Fruit fly (Drosophila melanogaster): Measurements from ENCODE around the gene Setx.

Setx gene

DNA sequence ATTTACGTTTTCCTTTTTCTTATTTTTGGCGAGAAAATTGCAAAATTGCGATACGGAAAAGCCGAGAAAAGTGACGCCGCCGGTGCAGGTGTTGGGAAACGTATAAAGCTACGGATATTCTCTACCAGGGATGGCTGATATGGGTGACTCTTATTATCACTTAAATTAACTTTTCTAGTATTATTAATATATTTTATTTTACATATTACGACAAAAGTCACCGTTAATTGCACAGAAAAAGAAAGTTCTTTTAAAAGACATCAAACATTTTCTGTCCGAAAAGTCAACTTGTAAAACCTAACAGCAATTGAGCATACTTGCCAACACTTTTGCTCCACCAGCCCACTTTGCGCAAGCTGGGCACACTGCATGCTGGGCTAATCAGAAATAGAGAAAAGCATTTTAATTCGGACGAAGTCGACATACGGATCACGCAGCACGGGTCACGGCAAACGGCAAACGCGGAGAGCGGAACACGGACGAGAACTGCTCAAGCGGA is 9.5 kb downstream of the Setx start, which contains the start of the genes Cds and Uba2 (continued):
- TF ChIP-seq Hr78 (GFP tag; optimal IDR thresholded peaks at IDR 0.05) (no peak), foxo (GFP tag; optimal IDR thresholded peaks at IDR 0.05) (peak in 1 of 2 experiments; percentile 95), Sp1 (GFP tag; optimal IDR thresholded peaks at IDR 0.05) (peak; percentile 92), tai (GFP tag; optimal IDR thresholded peaks at IDR 0.05) (no peak)

DNA sequence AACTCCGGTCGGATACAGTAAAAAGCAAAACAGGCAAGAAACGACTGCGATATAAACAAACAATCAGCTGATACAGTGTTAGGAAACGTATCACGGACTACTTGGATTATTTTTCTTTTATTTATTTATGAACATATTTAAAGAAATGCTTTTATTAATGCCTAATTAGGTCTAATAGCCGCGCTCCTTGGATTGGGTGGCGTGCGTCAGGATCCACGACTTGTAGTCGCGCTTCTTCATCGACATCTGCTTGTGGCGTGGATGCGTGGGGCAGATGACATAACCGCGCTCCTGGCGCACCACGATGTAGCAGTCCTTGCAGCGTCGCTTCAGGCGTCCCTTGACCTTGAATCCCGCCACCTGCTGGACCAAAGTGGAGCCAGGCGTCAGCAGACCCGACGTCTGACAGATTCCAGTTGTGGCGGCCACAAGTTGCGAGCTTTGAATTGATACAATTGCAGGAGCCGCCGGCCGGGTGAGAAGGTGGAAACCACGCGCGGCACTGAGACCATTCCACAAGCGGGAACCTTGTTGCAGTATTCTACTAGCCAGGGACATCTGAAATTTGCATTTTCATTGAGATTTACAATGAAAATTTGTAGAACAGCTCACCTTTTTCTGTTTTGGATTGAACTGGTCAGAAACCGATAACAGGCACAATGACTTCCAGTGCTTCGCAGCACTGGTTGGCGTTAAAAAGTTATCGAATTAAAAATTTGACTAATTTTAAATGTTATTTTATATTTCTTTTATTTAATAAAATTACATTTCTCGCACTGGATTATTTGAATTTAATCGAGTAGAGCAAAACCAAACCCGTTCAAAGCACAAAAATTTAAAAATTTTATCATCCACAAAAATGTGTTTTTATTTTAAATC is 12.6 kb downstream of the Setx start, which contains the start of the genes CG7550 and mRpL36:
Gene CG7550, minus strand, starts transcription at position 51 of the 879 bp plus-strand sequence.
Gene mRpL36, minus strand, starts transcription at position 652 of the 879 bp plus-strand sequence.
- TF ChIP-seq jim (GFP tag; optimal IDR thresholded peaks at IDR 0.05) = no peak
- no peak for TF ChIP-seq psq (GFP tag; optimal IDR thresholded peaks at IDR 0.05)
- TF ChIP-seq Hr83 (GFP tag; optimal IDR thresholded peaks at IDR 0.05; ENCODE audit: poor library complexity, severe bottlenecking) = peak; percentile 8
- TF ChIP-seq h (GFP tag; optimal IDR thresholded peaks at IDR 0.05) = no peak
- no peak for TF ChIP-seq br (GFP tag; optimal IDR thresholded peaks at IDR 0.05)

DNA sequence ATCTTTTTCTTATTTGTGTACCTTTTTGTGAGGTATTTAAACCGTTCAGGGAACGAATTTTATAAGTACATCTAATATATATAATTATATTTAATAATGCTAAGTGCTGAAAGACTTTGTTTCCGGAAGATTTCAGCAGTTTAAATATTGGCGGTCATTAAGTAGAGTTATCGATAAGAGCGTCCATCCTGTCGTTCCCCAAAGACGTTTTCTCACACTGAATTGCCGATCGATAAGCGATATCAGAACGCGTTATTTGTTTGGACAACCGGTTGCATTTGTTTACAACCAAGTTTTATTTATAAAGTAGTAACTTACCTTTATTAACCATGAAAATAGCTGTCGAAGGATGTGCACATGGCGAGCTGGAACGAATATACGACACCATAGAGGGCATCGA is 15.7 kb downstream of the Setx start, which contains the start of gene ldbr:
Gene ldbr, plus strand, starts transcription at position 238 of the 400 bp plus-strand sequence.
- no peak for TF ChIP-seq ey (GFP tag; optimal IDR thresholded peaks at IDR 0.05)
- peak in 1 of 2 experiments; percentile 44 for TF ChIP-seq foxo (GFP tag; optimal IDR thresholded peaks at IDR 0.05)
- no peak for TF ChIP-seq CG9705 (GFP tag; optimal IDR thresholded peaks at IDR 0.05)
- no peak for TF ChIP-seq HLH106 (tag; optimal IDR thresholded peaks at IDR 0.05)
- TF ChIP-seq Abd-B (GFP tag; optimal IDR thresholded peaks at IDR 0.05) = no peak
- no peak for TF ChIP-seq brk (GFP tag; optimal IDR thresholded peaks at IDR 0.05)
- TF ChIP-seq Sp1 (GFP tag; optimal IDR thresholded peaks at IDR 0.05) = peak; percentile 21
- no peak for TF ChIP-seq Jra (GFP tag; optimal IDR thresholded peaks at IDR 0.05)
- TF ChIP-seq Hr78 (GFP tag; optimal IDR thresholded peaks at IDR 0.05) = no peak
- TF ChIP-seq tai (GFP tag; optimal IDR thresholded peaks at IDR 0.05) = no peak
- no peak for TF ChIP-seq N (GFP tag; optimal IDR thresholded peaks at IDR 0.05)
- TF ChIP-seq rgr (GFP tag; optimal IDR thresholded peaks at IDR 0.05) = peak; percentile 30
- TF ChIP-seq GATAd (GFP tag; optimal IDR thresholded peaks at IDR 0.05) = no peak
- TF ChIP-seq br (GFP tag; optimal IDR thresholded peaks at IDR 0.05) = peak; percentile 3

DNA sequence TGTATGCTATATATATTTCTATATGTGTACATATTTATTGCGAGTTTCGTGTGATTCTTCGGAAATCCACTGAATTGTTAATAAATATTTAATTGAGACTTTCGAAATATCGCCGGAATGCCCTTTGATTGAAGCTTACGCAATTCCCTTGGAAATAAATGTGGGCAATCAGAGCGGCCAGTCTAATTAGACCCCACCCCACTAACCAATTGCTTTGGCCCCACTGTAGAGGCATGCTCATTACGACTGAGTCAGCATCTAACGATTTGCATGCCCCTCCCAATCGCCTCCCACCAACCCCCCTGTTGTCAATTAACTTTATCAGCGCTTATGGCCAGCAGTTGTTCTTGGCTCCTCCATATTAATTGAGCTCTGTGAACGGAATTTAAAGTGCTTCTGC is 20.5 kb downstream of the Setx start:
- TF ChIP-seq Sp1 (GFP tag; optimal IDR thresholded peaks at IDR 0.05) (no peak), Hr83 (GFP tag; optimal IDR thresholded peaks at IDR 0.05; ENCODE audit: poor library complexity, severe bottlenecking) (no peak), GATAd (GFP tag; optimal IDR thresholded peaks at IDR 0.05) (no peak), br (GFP tag; optimal IDR thresholded peaks at IDR 0.05) (no peak), Vsx2 (GFP tag; optimal IDR thresholded peaks at IDR 0.05; ENCODE audit: partially characterized antibody) (no peak), CrebA (GFP tag; optimal IDR thresholded peaks at IDR 0.05; ENCODE audit: borderline replicate concordance) (no peak), sage (GFP tag; optimal IDR thresholded peaks at IDR 0.05) (no peak), Dfd (GFP tag; optimal IDR thresholded peaks at IDR 0.05) (no peak), N (GFP tag; optimal IDR thresholded peaks at IDR 0.05) (no peak), Myc (optimal IDR thresholded peaks at IDR 0.05) (no peak), sv (GFP tag; optimal IDR thresholded peaks at IDR 0.05) (no peak), CG9705 (GFP tag; optimal IDR thresholded peaks at IDR 0.05) (no peak), rgr (GFP tag; optimal IDR thresholded peaks at IDR 0.05) (no peak)

DNA sequence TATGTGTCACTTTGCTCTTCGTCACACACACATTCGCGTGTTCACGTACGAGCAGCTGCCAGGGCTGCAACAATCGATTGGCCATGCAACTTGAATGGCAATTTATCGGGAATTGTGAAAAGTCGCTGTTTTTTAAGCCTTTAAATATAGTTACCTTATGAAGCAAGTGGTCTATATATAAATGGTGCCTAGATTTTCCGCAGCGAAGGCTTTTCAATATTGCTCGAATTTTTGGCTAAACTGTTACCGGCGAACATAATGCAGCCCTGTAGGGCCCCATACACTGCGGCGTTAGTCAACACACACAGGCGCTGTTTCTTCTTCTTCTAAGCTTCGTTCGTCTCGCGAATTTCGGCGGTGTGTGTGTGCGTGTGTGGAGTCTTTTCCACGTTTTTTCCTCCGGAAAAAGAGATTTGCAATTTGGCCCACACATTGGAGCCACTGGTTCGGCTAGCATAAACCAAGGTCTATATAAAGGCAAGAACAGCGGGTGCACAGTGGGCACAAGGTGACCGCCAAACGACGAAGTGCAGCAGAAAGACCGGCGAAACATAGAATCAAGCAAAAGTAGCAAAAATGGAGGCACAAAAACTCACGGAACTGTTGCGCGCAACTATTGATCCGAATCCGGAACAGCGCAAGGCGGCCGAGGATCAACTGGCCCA is 21.3 kb downstream of the Setx start, which contains the start of the genes Arp3 and msk:
Gene Arp3, minus strand, starts transcription at position 39 of the 665 bp plus-strand sequence.
Gene msk, plus strand, starts transcription at position 316 of the 665 bp plus-strand sequence.
- TF ChIP-seq h (GFP tag; optimal IDR thresholded peaks at IDR 0.05) = peak; percentile 87
- TF ChIP-seq jim (GFP tag; optimal IDR thresholded peaks at IDR 0.05) = no peak
- peak; percentile 88 for TF ChIP-seq sv (GFP tag; optimal IDR thresholded peaks at IDR 0.05)
- peak; percentile 75 for TF ChIP-seq Hr83 (GFP tag; optimal IDR thresholded peaks at IDR 0.05; ENCODE audit: poor library complexity, severe bottlenecking)
- no peak for TF ChIP-seq dl (GFP tag; optimal IDR thresholded peaks at IDR 0.05; ENCODE audit: insufficient read depth in 1 of 2, partially characterized antibody in 2 of 2)
- no peak for TF ChIP-seq Vsx2 (GFP tag; optimal IDR thresholded peaks at IDR 0.05; ENCODE audit: partially characterized antibody)
- no peak for TF ChIP-seq Dif (GFP tag; optimal IDR thresholded peaks at IDR 0.05; ENCODE audit: partially characterized antibody)
- TF ChIP-seq Dfd (GFP tag; optimal IDR thresholded peaks at IDR 0.05) = no peak
- no peak for TF ChIP-seq lola (GFP tag; optimal IDR thresholded peaks at IDR 0.05)
- TF ChIP-seq Hnf4 (GFP tag; optimal IDR thresholded peaks at IDR 0.05) = peak; percentile 84
- TF ChIP-seq br (GFP tag; optimal IDR thresholded peaks at IDR 0.05) = peak; percentile 82
- no peak for TF ChIP-seq usp (GFP tag; optimal IDR thresholded peaks at IDR 0.05)
- TF ChIP-seq Sp1 (GFP tag; optimal IDR thresholded peaks at IDR 0.05) = peak; percentile 72
- TF ChIP-seq OdsH (GFP tag; optimal IDR thresholded peaks at IDR 0.05) = peak; percentile 76
- no peak for TF ChIP-seq brk (GFP tag; optimal IDR thresholded peaks at IDR 0.05)
- TF ChIP-seq foxo (GFP tag; optimal IDR thresholded peaks at IDR 0.05) = peak in 1 of 2 experiments; percentile 88
- no peak for TF ChIP-seq Hr78 (GFP tag; optimal IDR thresholded peaks at IDR 0.05)
- no peak for TF ChIP-seq Abd-B (GFP tag; optimal IDR thresholded peaks at IDR 0.05)
- TF ChIP-seq CrebA (GFP tag; optimal IDR thresholded peaks at IDR 0.05; ENCODE audit: borderline replicate concordance) = no peak
- TF ChIP-seq woc (GFP tag; optimal IDR thresholded peaks at IDR 0.05) = no peak
- peak; percentile 50 for TF ChIP-seq GATAd (GFP tag; optimal IDR thresholded peaks at IDR 0.05)
- peak; percentile 87 for TF ChIP-seq Jra (GFP tag; optimal IDR thresholded peaks at IDR 0.05)
- TF ChIP-seq ey (GFP tag; optimal IDR thresholded peaks at IDR 0.05) = peak; percentile 81
- peak; percentile 79 for TF ChIP-seq CG9705 (GFP tag; optimal IDR thresholded peaks at IDR 0.05)
- peak; percentile 82 for TF ChIP-seq psq (GFP tag; optimal IDR thresholded peaks at IDR 0.05)
- TF ChIP-seq HLH106 (tag; optimal IDR thresholded peaks at IDR 0.05) = peak; percentile 81
- no peak for TF ChIP-seq tai (GFP tag; optimal IDR thresholded peaks at IDR 0.05)
- TF ChIP-seq sage (GFP tag; optimal IDR thresholded peaks at IDR 0.05) = no peak
- no peak for TF ChIP-seq N (GFP tag; optimal IDR thresholded peaks at IDR 0.05)
- peak; percentile 2 for TF ChIP-seq Mio (GFP tag; optimal IDR thresholded peaks at IDR 0.05)
